Worm (Caenorhabditis elegans) whole organism, L2 larva: Measurements from ENCODE around the gene dao-3.

Experiments used
- F13H6.1 ChIP-seq: sonication (generic microtip); optimal IDR thresholded peaks from 2 replicates; lab custom pipeline; 2016; ENCODE audit warnings: missing genetic modification characterization, missing compliant biosample characterization
- R02D3.7 ChIP-seq: fragments of 150-350 bp; optimal IDR thresholded peaks from 2 replicates; lab custom pipeline; 2014; ENCODE audit warnings: missing biosample characterization, missing genetic modification characterization
- Y55F3AM.14 ChIP-seq: fragments of 200-800 bp; sonication (Bioruptor generic); optimal IDR thresholded peaks from 2 replicates; lab custom pipeline; 2018; ENCODE audit warnings: mild to moderate bottlenecking, missing genetic modification characterization, missing compliant biosample characterization
- ZK546.5 ChIP-seq: sonication (generic microtip); optimal IDR thresholded peaks from 2 replicates; lab custom pipeline; 2017; ENCODE audit warnings: missing biosample characterization, missing genetic modification characterization
- alr-1 ChIP-seq: fragments of 150-350 bp; optimal IDR thresholded peaks from 2 replicates; lab custom pipeline; 2014; ENCODE audit warnings: missing biosample characterization, missing genetic modification characterization
- blmp-1 ChIP-seq: sonication (generic microtip); optimal IDR thresholded peaks from 2 replicates; lab custom pipeline; 2017; ENCODE audit warnings: missing genetic modification characterization, mild to moderate bottlenecking, missing compliant biosample characterization, antibody characterized with exemption, moderate library complexity; ENCODE audit not compliant: insufficient read depth
- ceh-16 ChIP-seq: fragments of 150-350 bp; optimal IDR thresholded peaks from 2 replicates; lab custom pipeline; 2014; ENCODE audit warnings: missing biosample characterization, missing genetic modification characterization
- ceh-82 ChIP-seq: fragments of 150-350 bp; optimal IDR thresholded peaks from 2 replicates; lab custom pipeline; 2014; ENCODE audit warnings: missing biosample characterization, missing genetic modification characterization
- crh-2 ChIP-seq: sonication (generic microtip); optimal IDR thresholded peaks from 2 replicates; lab custom pipeline; 2017; ENCODE audit warnings: missing biosample characterization, missing genetic modification characterization
- egl-27 ChIP-seq: sonication (generic microtip); optimal IDR thresholded peaks from 3 replicates; lab custom pipeline; 2017; ENCODE audit warnings: missing biosample characterization, missing genetic modification reagents, missing genetic modification characterization
- elt-1 ChIP-seq: fragments of 150-350 bp; optimal IDR thresholded peaks from 2 replicates; lab custom pipeline; 2014; ENCODE audit warnings: missing biosample characterization, missing genetic modification characterization
- elt-3 ChIP-seq: sonication (generic microtip); optimal IDR thresholded peaks from 2 replicates; lab custom pipeline; 2017; ENCODE audit warnings: missing biosample characterization, missing genetic modification characterization
- fos-1 ChIP-seq: fragments of 150-350 bp; optimal IDR thresholded peaks from 2 replicates; lab custom pipeline; 2014; ENCODE audit warnings: missing biosample characterization, missing genetic modification characterization
- gmeb-1 ChIP-seq: fragments of 150-350 bp; optimal IDR thresholded peaks from 2 replicates; lab custom pipeline; 2014; ENCODE audit warnings: missing biosample characterization, missing genetic modification characterization
- lin-13 ChIP-seq: fragments of 150-350 bp; optimal IDR thresholded peaks from 2 replicates; lab custom pipeline; 2014; ENCODE audit warnings: missing biosample characterization, missing genetic modification reagents, missing genetic modification characterization
- lin-39 ChIP-seq: fragments of 150-350 bp; optimal IDR thresholded peaks from 2 replicates; lab custom pipeline; 2014; ENCODE audit warnings: missing biosample characterization, missing genetic modification reagents, missing genetic modification characterization
- lsy-2 ChIP-seq, 2 experiments: fragments of 150-350 bp in 1 of 2; sonication (generic microtip) in 1 of 2; optimal IDR thresholded peaks; 2 replicates each; lab custom pipeline; 2014 to 2017; ENCODE audit warnings: missing biosample characterization in 2 of 2, missing genetic modification characterization in 2 of 2
- mab-5 ChIP-seq: fragments of 150-350 bp; optimal IDR thresholded peaks from 2 replicates; lab custom pipeline; 2014; ENCODE audit warnings: missing biosample characterization, missing genetic modification characterization
- mbf-1 ChIP-seq: sonication (generic microtip); optimal IDR thresholded peaks from 2 replicates; lab custom pipeline; 2017; ENCODE audit warnings: missing biosample characterization, missing genetic modification characterization
- nhr-10 ChIP-seq: sonication (generic microtip); optimal IDR thresholded peaks from 2 replicates; lab custom pipeline; 2017; ENCODE audit warnings: missing biosample characterization, missing genetic modification characterization
- nhr-11 ChIP-seq: fragments of 150-350 bp; optimal IDR thresholded peaks from 2 replicates; lab custom pipeline; 2014; ENCODE audit warnings: missing biosample characterization, missing genetic modification characterization
- nhr-129 ChIP-seq: fragments of 150-350 bp; optimal IDR thresholded peaks from 2 replicates; lab custom pipeline; 2014; ENCODE audit warnings: missing biosample characterization, missing genetic modification characterization
- nhr-21 ChIP-seq: fragments of 150-350 bp; optimal IDR thresholded peaks from 2 replicates; lab custom pipeline; 2014; ENCODE audit warnings: missing biosample characterization, missing genetic modification characterization
- nhr-23 ChIP-seq: fragments of 150-350 bp; optimal IDR thresholded peaks from 2 replicates; lab custom pipeline; 2014; ENCODE audit warnings: missing biosample characterization, missing genetic modification reagents, missing genetic modification characterization
- nhr-237 ChIP-seq: fragments of 150-350 bp; optimal IDR thresholded peaks from 2 replicates; lab custom pipeline; 2014; ENCODE audit warnings: missing biosample characterization, missing genetic modification characterization
- nhr-25 ChIP-seq: fragments of 150-350 bp; sonication (generic microtip); optimal IDR thresholded peaks from 3 replicates; lab custom pipeline; 2014; ENCODE audit warnings: missing biosample characterization, missing genetic modification characterization
- nhr-77 ChIP-seq: fragments of 150-350 bp; optimal IDR thresholded peaks from 2 replicates; lab custom pipeline; 2014; ENCODE audit warnings: missing biosample characterization, missing genetic modification characterization
- sem-4 ChIP-seq: fragments of 150-350 bp; optimal IDR thresholded peaks from 2 replicates; lab custom pipeline; 2014; ENCODE audit warnings: missing biosample characterization, missing genetic modification reagents, missing genetic modification characterization
- skn-1 ChIP-seq: sonication (generic microtip); optimal IDR thresholded peaks from 2 replicates; lab custom pipeline; 2017; ENCODE audit warnings: missing biosample characterization, missing genetic modification characterization
- sma-3 ChIP-seq: sonication (generic microtip); optimal IDR thresholded peaks from 2 replicates; lab custom pipeline; 2016; ENCODE audit warnings: missing genetic modification reagents, missing genetic modification characterization, missing compliant biosample characterization
- sma-9 ChIP-seq, 2 experiments: fragments of 150-350 bp in 1 of 2; sonication (generic microtip) in 1 of 2; optimal IDR thresholded peaks; 2 replicates each; lab custom pipeline; 2014 to 2016; ENCODE audit warnings: missing genetic modification characterization in 2 of 2, mild to moderate bottlenecking in 1 of 2, missing biosample characterization in 1 of 2, missing compliant biosample characterization in 1 of 2, missing genetic modification reagents in 1 of 2, moderate library complexity in 1 of 2
- unc-39 ChIP-seq: fragments of 150-350 bp; optimal IDR thresholded peaks from 2 replicates; lab custom pipeline; 2014; ENCODE audit warnings: missing biosample characterization, missing genetic modification characterization
- unc-55 ChIP-seq: fragments of 150-350 bp; sonication (generic microtip); optimal IDR thresholded peaks from 3 replicates; lab custom pipeline; 2014; ENCODE audit warnings: missing biosample characterization, missing genetic modification reagents, missing genetic modification characterization
- unc-62 ChIP-seq: fragments of 150-350 bp; optimal IDR thresholded peaks from 2 replicates; lab custom pipeline; 2014; ENCODE audit warnings: missing biosample characterization, missing genetic modification reagents, missing genetic modification characterization
- zag-1 ChIP-seq: fragments of 150-350 bp; optimal IDR thresholded peaks from 2 replicates; lab custom pipeline; 2014; ENCODE audit warnings: missing biosample characterization, missing genetic modification characterization
- ztf-11 ChIP-seq: sonication (generic microtip); optimal IDR thresholded peaks from 2 replicates; lab custom pipeline; 2017; ENCODE audit warnings: missing biosample characterization, missing genetic modification characterization
- ztf-4 ChIP-seq: fragments of 150-350 bp; optimal IDR thresholded peaks from 2 replicates; lab custom pipeline; 2014; ENCODE audit warnings: missing biosample characterization, missing genetic modification characterization

The dao-3 gene

ce11 chrX:8089916-8090315 is 3.6 kb upstream of the dao-3 start (continued):
- TF ChIP-seq nhr-11 (tag; lab: Kevin White, UChicago) (no peak), alr-1 (no peak), unc-39 (tag; lab: Kevin White, UChicago) (no peak), mbf-1 (no peak), nhr-129 (peak; percentile 58), ztf-4 (no peak), nhr-21 (tag; lab: Kevin White, UChicago) (peak; percentile 68), nhr-23 (tag; lab: Kevin White, UChicago) (no peak)

DNA sequence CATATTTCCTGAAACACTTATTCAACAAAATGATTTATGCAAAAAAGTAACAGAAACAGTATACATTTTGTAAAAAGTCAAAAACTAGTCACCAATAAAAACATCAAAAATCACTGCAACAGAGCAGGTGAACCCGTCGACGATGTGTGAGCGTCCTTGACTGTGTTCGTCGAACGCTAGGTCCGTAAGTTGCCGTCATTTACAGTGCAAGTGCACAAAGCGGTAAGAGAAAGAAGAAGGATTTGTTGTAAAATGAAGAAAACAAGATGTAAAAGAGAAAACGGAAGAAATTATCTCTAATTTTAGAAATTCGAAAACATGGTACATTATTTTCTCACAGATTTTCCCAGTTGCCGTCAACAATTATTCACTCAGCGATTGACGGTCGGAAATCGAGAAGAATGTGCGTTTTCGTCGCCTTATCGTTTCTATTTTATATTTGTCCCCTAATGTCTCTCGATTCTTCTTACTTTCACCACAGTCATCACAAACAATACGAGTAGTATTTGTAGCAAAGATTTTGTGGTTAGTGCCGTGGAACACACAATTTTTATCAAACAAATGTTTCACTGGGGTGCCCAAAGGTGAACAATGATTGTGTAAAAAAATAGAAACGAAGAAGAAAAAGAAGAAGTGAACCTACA is 3.0 kb upstream of the dao-3 start:
- peak; percentile 28 for TF ChIP-seq sma-9 (GFP tag; optimal IDR thresholded peaks at IDR 0.05; lab: Kevin White, UChicago)
- TF ChIP-seq sma-9 (tag; optimal IDR thresholded peaks at IDR 0.05; lab: Kevin White, UChicago) = no peak
- TF ChIP-seq nhr-77 (tag; lab: Kevin White, UChicago) = no peak
- TF ChIP-seq fos-1 (tag; lab: Kevin White, UChicago) = peak; percentile 56
- TF ChIP-seq blmp-1 = peak; percentile 37
- peak; percentile 37 for TF ChIP-seq sma-3 (GFP tag; lab: Kevin White, UChicago)
- peak; percentile 51 for TF ChIP-seq nhr-25 (tag; lab: Kevin White, UChicago)
- no peak for TF ChIP-seq nhr-10 (tag; lab: Kevin White, UChicago)
- TF ChIP-seq, all 48 proteins: peak for 5

ce11 chrX:8088474-8088873 is 2.1 kb upstream of the dao-3 start, which contains the start of gene vem-1:
Gene vem-1, minus strand, starts transcription at chrX:8088574.
- TF ChIP-seq unc-39 (tag; lab: Kevin White, UChicago) = no peak
- no peak for TF ChIP-seq crh-2
- TF ChIP-seq nhr-77 (tag; lab: Kevin White, UChicago) = no peak
- no peak for TF ChIP-seq alr-1
- TF ChIP-seq nhr-237 = no peak
- no peak for TF ChIP-seq zag-1 (tag; lab: Kevin White, UChicago)
- TF ChIP-seq lsy-2 (tag; optimal IDR thresholded peaks at IDR 0.05; lab: Kevin White, UChicago) = no peak
- TF ChIP-seq ztf-11 = no peak
- no peak for TF ChIP-seq nhr-10 (tag; lab: Kevin White, UChicago)
- no peak for TF ChIP-seq elt-1 (tag; lab: Kevin White, UChicago)
- TF ChIP-seq nhr-129 = no peak
- TF ChIP-seq lin-13 (GFP tag; lab: Kevin White, UChicago) = no peak
- no peak for TF ChIP-seq ZK546.5
- TF ChIP-seq egl-27 = no peak
- no peak for TF ChIP-seq unc-62 (GFP tag; lab: Kevin White, UChicago)
- TF ChIP-seq R02D3.7 (tag; lab: Kevin White, UChicago) = no peak
- TF ChIP-seq Y55F3AM.14 (GFP tag; lab: Kevin White, UChicago) = no peak
- no peak for TF ChIP-seq sma-9 (GFP tag; optimal IDR thresholded peaks at IDR 0.05; lab: Kevin White, UChicago)
- no peak for TF ChIP-seq sma-9 (tag; optimal IDR thresholded peaks at IDR 0.05; lab: Kevin White, UChicago)
- TF ChIP-seq F13H6.1 = no peak
- no peak for TF ChIP-seq lin-39 (tag; lab: Kevin White, UChicago)

DNA sequence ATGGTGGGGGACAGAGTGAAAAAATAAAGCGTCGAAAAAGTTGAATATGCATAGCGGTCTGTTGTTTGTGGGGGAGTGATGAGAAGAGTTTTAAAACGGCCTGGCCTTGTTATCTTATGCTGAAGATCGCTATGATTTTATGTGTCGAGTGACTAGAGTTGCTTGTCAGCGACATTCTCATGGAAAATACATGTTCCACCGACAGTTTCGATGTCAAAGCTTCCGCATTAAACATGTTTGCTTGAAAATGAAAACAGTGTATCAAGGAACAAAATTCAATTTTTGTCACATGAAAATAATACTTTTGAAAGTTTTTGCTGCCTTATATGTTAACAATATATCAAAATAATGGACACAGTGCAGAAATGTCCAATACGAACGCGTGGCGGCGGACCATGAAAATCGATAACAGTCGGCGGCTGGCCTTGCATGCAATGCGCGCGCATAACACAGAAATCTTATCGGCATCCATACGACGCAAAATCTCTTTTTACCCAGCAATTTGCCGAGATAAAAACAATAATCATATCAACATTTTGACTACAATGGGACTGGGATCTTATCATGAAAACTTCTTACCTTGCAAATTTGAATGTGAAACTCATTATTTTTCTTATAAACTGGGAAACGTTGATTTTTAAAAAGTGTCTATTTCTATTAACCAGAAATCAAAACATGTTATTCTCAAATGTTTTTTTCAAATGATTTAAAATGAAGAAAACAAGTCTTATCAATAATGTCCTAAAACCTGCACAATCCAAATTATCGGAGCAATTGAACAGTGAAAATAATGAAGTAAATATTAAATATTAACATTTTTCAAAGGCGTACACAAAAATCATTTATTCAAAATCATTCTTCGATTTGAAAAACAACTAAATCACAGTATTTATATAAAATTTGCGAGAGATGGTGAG is 633 bp upstream of the dao-3 start:
- TF ChIP-seq gmeb-1 (tag; lab: Kevin White, UChicago) = no peak
- no peak for TF ChIP-seq unc-62 (GFP tag; lab: Kevin White, UChicago)
- no peak for TF ChIP-seq F13H6.1
- peak; percentile 49 for TF ChIP-seq crh-2
- TF ChIP-seq lsy-2 (tag; optimal IDR thresholded peaks at IDR 0.05; lab: Kevin White, UChicago) = no peak

DNA sequence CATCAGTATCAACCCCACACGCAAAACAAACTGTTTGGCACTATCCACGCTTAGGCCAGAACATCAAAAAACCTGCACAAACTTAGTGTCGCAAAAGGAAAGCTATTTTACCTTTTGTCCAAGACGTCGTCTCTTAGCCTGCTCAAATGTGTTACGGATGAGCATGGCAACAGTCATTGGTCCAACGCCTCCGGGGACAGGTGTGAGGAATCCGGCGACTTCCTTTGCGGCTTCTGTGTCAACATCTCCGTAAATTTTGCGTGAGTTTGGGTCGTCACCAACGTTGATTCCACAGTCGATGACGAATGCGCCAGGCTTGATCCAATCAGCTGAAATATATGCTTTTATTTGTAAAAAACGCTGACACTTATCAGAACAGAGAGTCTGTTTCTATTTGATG is 1.7 kb downstream of the dao-3 start:
- no peak for TF ChIP-seq nhr-11 (tag; lab: Kevin White, UChicago)
- TF ChIP-seq sem-4 (tag; lab: Kevin White, UChicago) = no peak
- no peak for TF ChIP-seq blmp-1
- TF ChIP-seq mab-5 (tag; lab: Kevin White, UChicago) = no peak
- TF ChIP-seq unc-39 (tag; lab: Kevin White, UChicago) = no peak
- TF ChIP-seq zag-1 (tag; lab: Kevin White, UChicago) = no peak
- TF ChIP-seq F13H6.1 = no peak
- TF ChIP-seq ZK546.5 = no peak
- TF ChIP-seq nhr-23 (tag; lab: Kevin White, UChicago) = no peak
- TF ChIP-seq elt-3 (tag; lab: Kevin White, UChicago) = no peak
- TF ChIP-seq fos-1 (tag; lab: Kevin White, UChicago) = no peak
- no peak for TF ChIP-seq ztf-4
- no peak for TF ChIP-seq skn-1 (tag; lab: Kevin White, UChicago)
- no peak for TF ChIP-seq unc-55
- no peak for TF ChIP-seq lin-13 (GFP tag; lab: Kevin White, UChicago)
- no peak for TF ChIP-seq ceh-82 (tag; lab: Kevin White, UChicago)
- TF ChIP-seq lsy-2 (tag; optimal IDR thresholded peaks at IDR 0.05; lab: Kevin White, UChicago) = no peak
- no peak for TF ChIP-seq Y55F3AM.14 (GFP tag; lab: Kevin White, UChicago)
- TF ChIP-seq ceh-16 = no peak
